Worm (Caenorhabditis elegans) whole organism, early embryonic: Measurements from ENCODE around the gene F59B8.1.

Experiments used
- B0310.2 ChIP-seq: sonication (generic microtip); optimal IDR thresholded peaks from 2 replicates; lab custom pipeline; 2016; ENCODE audit warnings: mild to moderate bottlenecking, missing genetic modification characterization, missing compliant biosample characterization
- aly-1 ChIP-seq: sonication (generic microtip); optimal IDR thresholded peaks from 2 replicates; lab custom pipeline; 2016; ENCODE audit warnings: missing genetic modification characterization, missing compliant biosample characterization
- ama-1 ChIP-seq: fragments of 150-350 bp; optimal IDR thresholded peaks from 2 replicates; lab custom pipeline; 2014
- ceh-13 ChIP-seq: fragments of 200-800 bp; sonication (Bioruptor generic); optimal IDR thresholded peaks from 2 replicates; lab custom pipeline; 2018; ENCODE audit warnings: mild to moderate bottlenecking, missing genetic modification characterization, missing compliant biosample characterization
- ceh-36 ChIP-seq: sonication (generic microtip); optimal IDR thresholded peaks from 2 replicates; lab custom pipeline; 2016; ENCODE audit warnings: missing genetic modification characterization, inconsistent platforms, missing compliant biosample characterization
- hmbx-1 ChIP-seq: sonication (generic microtip); optimal IDR thresholded peaks from 2 replicates; lab custom pipeline; 2016; ENCODE audit warnings: mild to moderate bottlenecking, missing genetic modification characterization, missing compliant biosample characterization
- hnd-1 ChIP-seq: sonication (generic microtip); optimal IDR thresholded peaks from 2 replicates; lab custom pipeline; 2016; ENCODE audit warnings: missing genetic modification characterization, missing compliant biosample characterization
- pes-1 ChIP-seq: fragments of 200-800 bp; sonication (Bioruptor generic); IDR thresholded peaks from 2 replicates; pipeline ENCODE4 v1.3.6; 2022; ENCODE audit warnings: missing genetic modification reagents, missing genetic modification characterization, missing compliant biosample characterization
- scrt-1 ChIP-seq: fragments of 200-800 bp; sonication (Bioruptor generic); IDR thresholded peaks from 2 replicates; pipeline ENCODE4 v1.3.6; 2022; ENCODE audit warnings: missing genetic modification characterization, missing compliant biosample characterization
- tbx-37 ChIP-seq: fragments of 200-800 bp; sonication (Bioruptor generic); conservative IDR thresholded peaks from 2 replicates; pipeline ENCODE4 v1.3.6; 2022; ENCODE audit warnings: missing genetic modification reagents, missing genetic modification characterization, missing compliant biosample characterization

DNA sequence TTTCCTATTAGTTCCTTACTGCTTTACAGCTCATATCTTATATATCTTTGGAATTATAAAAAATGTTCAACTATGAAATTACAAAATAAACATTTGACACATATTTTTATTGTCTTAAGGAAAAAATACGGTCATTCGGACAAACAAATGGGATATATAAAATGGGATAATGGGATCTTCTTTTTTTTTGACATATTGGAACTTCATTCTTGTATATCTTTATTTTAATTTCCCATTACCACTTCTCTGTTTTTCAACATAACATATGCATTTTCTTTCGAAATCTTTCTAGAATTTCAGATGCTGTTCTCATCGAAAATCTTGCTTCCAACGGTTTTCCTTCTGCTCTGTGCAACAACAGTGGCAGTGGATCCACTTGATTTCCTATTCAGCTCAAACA, 43.2 kb upstream of the F59B8.1 start, which contains the start of gene C10C5.7:
- no peak for TF ChIP-seq ceh-13
- no peak for TF ChIP-seq tbx-37
- TF ChIP-seq ama-1 (lab: Kevin White, UChicago): no peak
- TF ChIP-seq hnd-1: no peak
- no peak for TF ChIP-seq B0310.2 (tag; lab: Kevin White, UChicago)
- no peak for TF ChIP-seq ceh-36
- TF ChIP-seq scrt-1 (GFP tag; lab: Robert Waterston, UW): no peak
- TF ChIP-seq pes-1 (GFP tag; lab: Robert Waterston, UW): no peak
- TF ChIP-seq aly-1 (tag; lab: Kevin White, UChicago): no peak
- no peak for TF ChIP-seq hmbx-1 (tag; lab: Kevin White, UChicago)
